Worm (Caenorhabditis elegans) whole organism, L4 larva: Measurements from ENCODE around the gene F54E2.9.

Experiments
- F26F4.8 ChIP-seq: fragments of 200-800 bp; sonication (Bioruptor generic); conservative IDR thresholded peaks from 2 replicates; pipeline ENCODE4 v1.3.6; 2022; ENCODE audit warnings: missing genetic modification characterization, missing compliant biosample characterization
- ctbp-1 ChIP-seq: fragments of 200-800 bp; sonication (Bioruptor generic); IDR thresholded peaks from 2 replicates; pipeline ENCODE4 v1.3.6; 2022; ENCODE audit warnings: missing genetic modification reagents, missing genetic modification characterization, missing compliant biosample characterization
- dpl-1 ChIP-seq: fragments of 150-350 bp; optimal IDR thresholded peaks from 2 replicates; lab custom pipeline; 2014; ENCODE audit warnings: missing biosample characterization, missing genetic modification reagents, missing genetic modification characterization
- hlh-30 ChIP-seq: sonication (generic microtip); optimal IDR thresholded peaks from 2 replicates; lab custom pipeline; 2017; ENCODE audit warnings: antibody characterized with exemption, mild to moderate bottlenecking, missing genetic modification characterization, missing compliant biosample characterization; ENCODE audit not compliant: insufficient read depth
- jun-1 ChIP-seq: fragments of 150-350 bp; optimal IDR thresholded peaks from 2 replicates; lab custom pipeline; 2014; ENCODE audit warnings: missing biosample characterization, missing genetic modification reagents, missing genetic modification characterization
- lin-13 ChIP-seq: fragments of 150-350 bp; optimal IDR thresholded peaks from 2 replicates; lab custom pipeline; 2014; ENCODE audit warnings: missing biosample characterization, missing genetic modification reagents, missing genetic modification characterization
- lin-15B ChIP-seq: fragments of 150-350 bp; sonication (generic microtip); optimal IDR thresholded peaks from 3 replicates; lab custom pipeline; 2014; ENCODE audit warnings: missing biosample characterization, missing genetic modification characterization
- mep-1 ChIP-seq: fragments of 150-350 bp; sonication (generic microtip); optimal IDR thresholded peaks from 3 replicates; lab custom pipeline; 2014; ENCODE audit warnings: missing biosample characterization, missing genetic modification characterization
- nhr-102 ChIP-seq: sonication (generic microtip); optimal IDR thresholded peaks from 2 replicates; lab custom pipeline; 2016; ENCODE audit warnings: mild to moderate bottlenecking, missing genetic modification characterization, moderate library complexity, missing compliant biosample characterization
- nhr-237 ChIP-seq: sonication (generic microtip); optimal IDR thresholded peaks from 2 replicates; lab custom pipeline; 2017; ENCODE audit warnings: missing biosample characterization, missing genetic modification characterization
- nhr-25 ChIP-seq: sonication (generic microtip); optimal IDR thresholded peaks from 2 replicates; lab custom pipeline; 2017; ENCODE audit warnings: missing genetic modification characterization, mild to moderate bottlenecking, missing compliant biosample characterization, antibody characterized with exemption, moderate library complexity, borderline replicate concordance; ENCODE audit not compliant: insufficient read depth
- nhr-42 ChIP-seq: fragments of 200-800 bp; sonication (Bioruptor generic); IDR thresholded peaks from 2 replicates; pipeline ENCODE4 v1.3.6; 2022; ENCODE audit warnings: missing genetic modification characterization, missing compliant biosample characterization
- zfp-2 ChIP-seq: sonication (generic microtip); optimal IDR thresholded peaks from 2 replicates; lab custom pipeline; 2016; ENCODE audit warnings: mild to moderate bottlenecking, missing genetic modification characterization, missing compliant biosample characterization

DNA sequence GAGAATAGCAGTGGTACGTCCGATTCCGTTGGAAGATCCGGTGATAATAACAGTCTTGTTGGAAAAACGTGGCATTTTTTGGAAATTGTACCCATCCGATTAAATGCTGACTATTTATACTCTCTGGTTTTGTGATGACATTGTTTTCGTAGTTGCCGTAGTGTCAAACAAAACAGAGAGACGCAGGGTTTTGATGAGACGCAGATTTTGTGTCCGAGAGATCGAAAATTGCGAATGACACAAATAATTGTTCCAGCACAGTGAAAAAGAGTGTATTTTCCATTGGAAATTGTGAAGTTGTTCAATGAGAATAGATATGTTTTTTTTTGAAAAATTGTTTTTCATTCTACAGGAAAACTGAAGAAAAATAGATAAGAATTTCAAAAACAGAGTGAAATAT is 50.7 kb downstream of the F54E2.9 start, which contains the start of gene R05D8.7:
- TF ChIP-seq ctbp-1 (GFP tag; lab: Robert Waterston, UW) (no peak), zfp-2 (tag; lab: Kevin White, UChicago) (no peak), jun-1 (tag; lab: Kevin White, UChicago) (no peak), dpl-1 (GFP tag; lab: Kevin White, UChicago) (no peak), lin-13 (GFP tag; lab: Kevin White, UChicago) (no peak), nhr-237 (no peak), nhr-25 (tag; lab: Kevin White, UChicago) (no peak), nhr-42 (no peak), nhr-102 (tag; lab: Kevin White, UChicago) (no peak), lin-15B (no peak), F26F4.8 (GFP tag; lab: Robert Waterston, UW) (no peak), hlh-30 (no peak), mep-1 (tag; lab: Kevin White, UChicago) (no peak)
